Worm (Caenorhabditis elegans) whole organism, L1 larva: ENCODE measurements around the gene R02F11.1.

Source experiments
- aha-1 ChIP-seq: fragments of 150-350 bp; optimal IDR thresholded peaks from 2 replicates; lab custom pipeline; 2014; ENCODE audit warnings: missing biosample characterization, missing genetic modification characterization
- aly-2 ChIP-seq: fragments of 150-350 bp; optimal IDR thresholded peaks from 2 replicates; lab custom pipeline; 2014; ENCODE audit warnings: missing biosample characterization, missing genetic modification characterization
- ceh-90 ChIP-seq: sonication (generic microtip); optimal IDR thresholded peaks from 2 replicates; lab custom pipeline; 2016; ENCODE audit warnings: missing genetic modification characterization, missing compliant biosample characterization
- egl-27 ChIP-seq, 2 experiments: fragments of 150-350 bp in 1 of 2; sonication (generic microtip); optimal IDR thresholded peaks; 3 replicates each; lab custom pipeline; 2017 to 2018; ENCODE audit warnings: missing biosample characterization in 2 of 2, missing genetic modification characterization in 2 of 2, missing genetic modification reagents in 2 of 2
- elt-3 ChIP-seq, 6 experiments: fragments of 150-350 bp in 1 of 6; sonication (generic microtip); optimal IDR thresholded peaks; 2 replicates each; lab custom pipeline; 2017 to 2018; ENCODE audit warnings: missing biosample characterization in 6 of 6, missing genetic modification characterization in 6 of 6, inconsistent platforms in 1 of 6
- jun-1 ChIP-seq: fragments of 150-350 bp; optimal IDR thresholded peaks from 2 replicates; lab custom pipeline; 2014; ENCODE audit warnings: missing biosample characterization, missing genetic modification reagents, missing genetic modification characterization
- nhr-77 ChIP-seq: fragments of 150-350 bp; optimal IDR thresholded peaks from 2 replicates; lab custom pipeline; 2014; ENCODE audit warnings: missing biosample characterization, missing genetic modification characterization
- nhr-90 ChIP-seq: sonication (generic microtip); optimal IDR thresholded peaks from 2 replicates; lab custom pipeline; 2016; ENCODE audit warnings: mild to moderate bottlenecking, missing genetic modification characterization, missing compliant biosample characterization; ENCODE audit not compliant: poor library complexity
- snu-23 ChIP-seq: sonication (generic microtip); optimal IDR thresholded peaks from 2 replicates; lab custom pipeline; 2016; ENCODE audit warnings: missing genetic modification characterization, missing compliant biosample characterization
- sox-4 ChIP-seq: sonication (generic microtip); optimal IDR thresholded peaks from 2 replicates; lab custom pipeline; 2016; ENCODE audit warnings: missing genetic modification characterization, missing compliant biosample characterization
- tbx-2 ChIP-seq: sonication (generic microtip); optimal IDR thresholded peaks from 2 replicates; lab custom pipeline; 2016; ENCODE audit warnings: missing genetic modification characterization, missing compliant biosample characterization
- ztf-11 ChIP-seq, 2 experiments: sonication (generic microtip); optimal IDR thresholded peaks; 2 replicates each; lab custom pipeline; 2016 to 2017; ENCODE audit warnings: missing genetic modification characterization in 2 of 2, missing biosample characterization in 1 of 2, missing compliant biosample characterization in 1 of 2
- ztf-4 ChIP-seq: fragments of 150-350 bp; optimal IDR thresholded peaks from 2 replicates; lab custom pipeline; 2014; ENCODE audit warnings: missing biosample characterization, missing genetic modification characterization

ce11 chrV:4851969-4852368, 51.1 kb downstream of the R02F11.1 start:
- TF ChIP-seq jun-1 (tag; lab: Kevin White, UChicago) (no peak), snu-23 (GFP tag; lab: Kevin White, UChicago) (no peak), tbx-2 (tag; lab: Kevin White, UChicago) (no peak), nhr-90 (tag; lab: Kevin White, UChicago) (no peak), ceh-90 (tag; lab: Kevin White, UChicago) (no peak), sox-4 (tag; lab: Kevin White, UChicago) (no peak), aha-1 (tag; lab: Kevin White, UChicago) (no peak), elt-3 (tag; optimal IDR thresholded peaks at IDR 0.05; lab: Kevin White, UChicago) (no peak), nhr-77 (tag; lab: Kevin White, UChicago) (no peak), ztf-4 (tag; lab: Kevin White, UChicago) (no peak), aly-2 (tag; lab: Kevin White, UChicago) (no peak), egl-27 (tag; optimal IDR thresholded peaks at IDR 0.05; lab: Kevin White, UChicago) (no peak), ztf-11 (tag; optimal IDR thresholded peaks at IDR 0.05; lab: Kevin White, UChicago) (no peak)
